Worm (Caenorhabditis elegans): ENCODE data around the gene Y62H9A.8.

DNA sequence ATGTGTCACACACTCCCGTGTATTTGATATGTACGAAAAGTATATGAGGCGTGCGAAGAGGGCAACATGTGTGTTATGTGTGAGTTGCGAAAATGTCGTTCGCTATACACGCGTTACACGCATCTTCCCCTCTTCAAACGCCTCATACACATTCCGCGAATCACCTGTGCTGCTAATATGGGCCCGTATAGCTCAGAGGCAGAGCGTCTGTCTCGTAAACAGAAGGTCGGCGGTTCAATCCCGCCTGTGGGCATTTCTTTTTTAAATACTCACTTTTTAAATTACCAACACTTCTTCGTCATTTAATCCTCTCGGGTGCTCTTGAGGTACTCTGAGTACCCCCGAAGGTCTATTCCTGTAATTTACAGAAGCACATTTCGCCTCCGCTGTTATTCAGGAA lies 41.3 kb upstream of the Y62H9A.8 start:
- TF ChIP-seq unc-86 (tag; optimal IDR thresholded peaks at IDR 0.05) (no peak), ama-1 (optimal IDR thresholded peaks at IDR 0.05) (no peak), pha-4 (tag; optimal IDR thresholded peaks at IDR 0.05) (no peak), T23F11.4 (GFP tag; optimal IDR thresholded peaks at IDR 0.05) (no peak), nhr-232 (tag; optimal IDR thresholded peaks at IDR 0.05) (no peak), pros-1 (tag; optimal IDR thresholded peaks at IDR 0.05) (no peak), hlh-15 (tag; optimal IDR thresholded peaks at IDR 0.05) (no peak), pqm-1 (tag; optimal IDR thresholded peaks at IDR 0.05) (no peak)

All from whole organism, late embryonic.